Fruit fly (Drosophila melanogaster) S2 (cell line): ENCODE results near the gene CG32944.

ENCODE experiments used
- CG8478 ChIP-seq: fragments of >200 bp; optimal IDR thresholded peaks from 2 replicates; lab custom pipeline; 2018
- CTCF ChIP-seq, 2 experiments: fragments of >200 bp; optimal IDR thresholded peaks; 2 replicates each; lab custom pipeline; 2018

CG32944 gene

dm6 chr3R:4433441-4434077 is 14.2 kb upstream of the CG32944 start, which contains the start of the genes eIF3a and CG1074:
Gene eIF3a, minus strand, starts transcription at chr3R:4433895.
Gene CG1074, plus strand, starts transcription at chr3R:4433965.
- TF ChIP-seq CG8478 (lab: Kevin White, UChicago): no peak
- peak in 1 of 2 experiments; percentile 45 for TF ChIP-seq CTCF (optimal IDR thresholded peaks at IDR 0.05; lab: Kevin White, UChicago)

DNA sequence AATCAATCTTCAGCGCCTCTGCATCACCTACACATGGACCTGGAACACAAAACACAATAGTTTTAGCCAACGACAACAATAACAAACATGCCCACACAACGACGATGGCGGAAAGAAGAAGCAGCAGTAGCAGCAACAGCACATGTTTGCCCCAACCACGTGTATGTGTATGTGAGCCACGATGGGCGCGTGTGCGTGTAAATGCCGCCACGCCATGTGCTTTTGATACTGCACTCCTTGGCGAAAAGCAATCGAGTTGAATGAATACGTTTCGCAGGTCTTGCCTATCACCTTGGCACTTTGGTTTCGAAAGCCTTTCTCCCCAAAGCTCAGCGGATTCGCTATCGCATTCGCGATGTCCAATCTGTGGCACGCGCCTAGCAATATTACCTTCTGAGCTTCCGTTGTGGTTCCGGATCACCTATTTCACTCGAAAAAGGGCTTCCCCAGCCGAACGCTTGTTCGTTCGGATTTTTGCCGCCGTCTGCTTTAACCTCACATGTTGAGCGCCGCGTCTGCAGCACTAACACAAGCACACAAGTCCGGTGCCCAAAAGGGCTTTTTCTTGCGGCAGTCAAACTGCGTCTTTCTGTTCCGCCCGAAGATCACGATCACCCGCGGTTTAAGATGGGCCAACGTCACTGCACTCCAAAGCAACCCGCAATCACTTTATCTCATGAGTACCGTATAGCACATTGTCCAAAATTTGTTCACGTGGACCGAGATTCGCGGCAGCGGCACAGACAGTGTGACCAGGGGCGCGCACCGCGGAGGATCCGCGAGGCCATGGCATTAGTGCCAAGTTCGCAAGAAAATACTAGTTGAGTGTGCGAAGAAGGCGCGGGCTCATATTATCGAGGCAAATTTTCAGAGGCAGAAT is 9.4 kb upstream of the CG32944 start, which contains the start of gene srl:
srl (minus strand) TSS at position 751 of the 880 bp plus-strand sequence.
- TF ChIP-seq CG8478 (lab: Kevin White, UChicago) (no peak), CTCF (optimal IDR thresholded peaks at IDR 0.05; lab: Kevin White, UChicago) (peak in 1 of 2 experiments; percentile 17)

- TF ChIP-seq CG8478 (lab: Kevin White, UChicago): no peak
- no peak for TF ChIP-seq CTCF (optimal IDR thresholded peaks at IDR 0.05; lab: Kevin White, UChicago)
Observed at dm6 chr3R:4426730-4427129, 7.4 kb upstream of the CG32944 start, which contains the start of gene CG31525. Gene CG31525, plus strand, starts transcription at chr3R:4427030.

DNA sequence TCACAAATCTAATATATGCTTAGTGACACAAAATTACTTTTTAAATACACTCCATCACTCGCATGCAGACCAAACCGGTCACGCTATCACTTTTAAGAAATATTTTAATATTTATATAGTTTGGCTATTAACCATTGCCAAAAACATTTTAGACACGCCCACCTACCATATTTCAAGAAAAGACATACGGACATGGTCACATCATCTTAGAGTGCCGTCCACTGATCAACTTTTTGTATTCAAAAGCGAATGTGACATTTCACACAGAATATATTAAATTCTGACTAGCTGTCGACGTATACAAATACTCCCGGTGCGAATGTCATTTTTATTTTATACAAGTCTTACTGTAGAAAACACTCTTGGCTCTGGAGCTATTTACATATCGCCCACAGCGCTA is 3.2 kb downstream of the CG32944 start, which contains the start of gene CG31528:
CG31528 (plus strand) TSS at position 301 of the 400 bp plus-strand sequence.
- no peak for TF ChIP-seq CTCF (optimal IDR thresholded peaks at IDR 0.05; lab: Kevin White, UChicago)
- TF ChIP-seq CG8478 (lab: Kevin White, UChicago): no peak

- TF ChIP-seq CG8478 (lab: Kevin White, UChicago) (no peak), CTCF (optimal IDR thresholded peaks at IDR 0.05; lab: Kevin White, UChicago) (no peak)
Observed at dm6 chr3R:4407325-4407724, 12.1 kb downstream of the CG32944 start.

dm6 chr3R:4403706-4404392 is 15.5 kb downstream of the CG32944 start:
- TF ChIP-seq CTCF (optimal IDR thresholded peaks at IDR 0.05; lab: Kevin White, UChicago): no peak
- no peak for TF ChIP-seq CG8478 (lab: Kevin White, UChicago)

dm6 chr3R:4402884-4403705 is 16.3 kb downstream of the CG32944 start, which contains the start of gene lost:
Gene lost, plus strand, starts transcription at chr3R:4403076.
- no peak for TF ChIP-seq CG8478 (lab: Kevin White, UChicago)
- TF ChIP-seq CTCF (optimal IDR thresholded peaks at IDR 0.05; lab: Kevin White, UChicago): no peak

DNA sequence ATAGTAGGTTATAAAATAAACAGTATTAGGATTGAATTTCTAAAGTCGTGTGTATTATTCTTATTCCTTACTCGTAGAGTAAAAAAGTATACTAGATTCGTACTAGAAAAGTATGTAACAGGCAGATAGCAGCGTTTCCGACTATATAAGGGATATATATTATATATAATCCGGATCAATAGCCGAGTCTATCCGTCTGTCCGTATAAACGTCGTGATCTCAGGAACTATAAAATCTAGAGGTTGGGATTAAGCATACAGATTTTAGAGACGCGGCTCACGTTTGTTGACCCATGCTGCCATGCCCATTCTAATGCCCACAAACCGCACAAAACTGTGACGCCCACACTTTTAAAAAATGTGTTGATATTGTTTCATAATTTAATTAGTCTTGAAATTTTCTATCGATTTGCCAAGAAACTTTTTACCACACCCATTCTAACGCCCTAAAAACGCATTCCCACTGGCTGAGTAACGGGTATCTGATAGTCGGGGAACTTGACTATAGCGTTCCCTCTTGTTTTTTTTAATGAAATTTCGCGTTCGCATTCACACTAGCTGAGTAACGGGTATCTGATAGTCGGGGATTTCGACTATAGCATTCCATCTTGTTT is 17.3 kb downstream of the CG32944 start, which contains the start of gene CG9853:
CG9853 (minus strand) TSS at position 51 of the 613 bp plus-strand sequence.
- TF ChIP-seq CG8478 (lab: Kevin White, UChicago) (no peak), CTCF (optimal IDR thresholded peaks at IDR 0.05; lab: Kevin White, UChicago) (no peak)

DNA sequence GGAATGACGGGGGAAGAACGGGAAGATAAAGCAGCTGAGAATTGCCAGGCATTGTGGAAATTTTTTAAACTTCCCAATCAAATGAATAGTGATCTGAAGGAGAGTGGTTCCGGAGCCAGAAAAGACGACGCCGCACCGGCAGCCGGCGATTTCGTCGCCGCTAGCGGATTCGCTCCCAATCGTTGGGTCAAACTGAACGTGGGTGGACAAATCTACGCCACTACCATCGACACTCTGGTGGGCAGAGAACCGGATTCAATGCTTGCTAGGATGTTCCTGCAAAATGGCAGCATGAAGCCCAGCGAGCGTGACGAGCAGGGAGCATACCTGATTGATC is 18.9 kb downstream of the CG32944 start, which contains the start of gene CG14647:
CG14647 (plus strand) TSS at position 14 of the 337 bp plus-strand sequence.
- no peak for TF ChIP-seq CG8478 (lab: Kevin White, UChicago)
- no peak for TF ChIP-seq CTCF (optimal IDR thresholded peaks at IDR 0.05; lab: Kevin White, UChicago)

- no peak for TF ChIP-seq CTCF (optimal IDR thresholded peaks at IDR 0.05; lab: Kevin White, UChicago)
Observed at dm6 chr3R:4399810-4400496, 19.4 kb downstream of the CG32944 start.

DNA sequence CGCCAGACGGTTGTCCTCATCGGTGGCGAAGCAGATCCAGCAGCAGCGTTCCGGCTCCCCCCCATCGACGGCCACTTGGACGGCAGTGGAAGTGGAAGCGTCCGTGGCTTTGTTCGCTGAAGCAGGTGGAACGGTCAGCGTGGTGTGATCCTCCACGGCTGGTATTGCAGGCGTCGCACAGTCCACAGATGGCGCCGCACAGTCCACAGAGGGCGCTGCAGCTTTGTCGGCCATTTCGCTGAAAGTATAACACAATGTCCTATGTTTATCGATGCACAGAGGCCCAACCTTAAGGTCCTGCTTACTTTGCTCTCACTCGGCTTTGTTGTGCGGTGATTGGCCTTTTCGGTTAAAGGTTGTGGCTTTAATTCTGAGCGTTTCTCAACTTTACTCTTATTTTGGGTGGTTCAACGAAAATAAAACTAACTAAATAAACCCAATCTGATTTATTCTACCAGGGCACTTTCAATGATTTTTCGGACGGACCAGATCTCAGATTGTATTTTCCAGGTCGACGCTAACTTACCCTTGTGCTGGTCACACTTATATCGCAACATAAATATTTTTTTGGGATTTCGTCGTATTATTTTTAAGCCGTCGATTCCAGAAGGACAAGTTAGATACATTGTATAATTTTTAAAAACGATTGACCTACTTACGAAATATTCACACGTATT is 21.8 kb downstream of the CG32944 start, which contains the start of gene CG9855:
CG9855 (minus strand) TSS at position 473 of the 677 bp plus-strand sequence.
- peak; percentile 79 to 83 for TF ChIP-seq CTCF (optimal IDR thresholded peaks at IDR 0.05; lab: Kevin White, UChicago)
- TF ChIP-seq CG8478 (lab: Kevin White, UChicago): no peak
